1 fruit fly cellular context compared by ENCODE assay signal in genomic region chr3L:20473021-20473799, dm6.
TF ChIP-seq lines count a peak whose summit lies in the region.

TSS of gene CG32428 (minus strand) at chr3L:20473723.
TSS of gene CG5969 (plus strand) at chr3L:20473783.

TF ChIP-seq in whole organism, embryonic, 481 proteins besides CTCF, POLR2A, EP300 and RAD21 (continued from another document and continues in another):
- no peak for TF ChIP-seq CkIIα-i1 (GFP tag; IDR thresholded peaks at IDR 0.05; lab: Robert Waterston, UW)
- TF ChIP-seq sens-2 (GFP tag; IDR thresholded peaks at IDR 0.05; lab: Robert Waterston, UW), result 0 out of 2 replicates have a peak, but pooled peaks have one; percentile 14
- no peak for TF ChIP-seq emc (GFP tag; optimal IDR thresholded peaks at IDR 0.05; lab: Kevin White, UChicago)
- TF ChIP-seq CG10979 (tag; optimal IDR thresholded peaks at IDR 0.05; lab: Kevin White, UChicago), result no peak
- TF ChIP-seq D (optimal IDR thresholded peaks at IDR 0.05; lab: Kevin White, UChicago), result peak; percentile 73
- TF ChIP-seq D (GFP tag; optimal IDR thresholded peaks at IDR 0.05; lab: Kevin White, UChicago), result no peak
- TF ChIP-seq CG13775 (GFP tag; optimal IDR thresholded peaks at IDR 0.05; lab: Kevin White, UChicago), result peak; percentile 58
- peak; percentile 0 for TF ChIP-seq CG8281 (tag; optimal IDR thresholded peaks at IDR 0.05; lab: Kevin White, UChicago)
- TF ChIP-seq Optix (GFP tag; IDR thresholded peaks at IDR 0.05; lab: Robert Waterston, UW), result no peak
- no peak for TF ChIP-seq da (GFP tag; optimal IDR thresholded peaks at IDR 0.05; lab: Kevin White, UChicago)
- TF ChIP-seq Atf-2 (GFP tag; optimal IDR thresholded peaks at IDR 0.05; lab: Kevin White, UChicago), result no peak
- TF ChIP-seq CG7987 (GFP tag; optimal IDR thresholded peaks at IDR 0.05; lab: Kevin White, UChicago), result peak; percentile 12
- peak; percentile 9; the same call in 1 of the 2 replicates for TF ChIP-seq GATAe (GFP tag; conservative IDR thresholded peaks at IDR 0.05; lab: Robert Waterston, UW)
- peak; percentile 69 for TF ChIP-seq al (GFP tag; IDR thresholded peaks at IDR 0.05; lab: Robert Waterston, UW)
- peak; percentile 64 for TF ChIP-seq lmd (GFP tag; IDR thresholded peaks at IDR 0.05; lab: Robert Waterston, UW)
- TF ChIP-seq Xrp1 (GFP tag; IDR thresholded peaks at IDR 0.05; lab: Robert Waterston, UW), result peak; percentile 44; the same call in 1 of the 2 replicates
- TF ChIP-seq CG14050 (GFP tag; IDR thresholded peaks at IDR 0.05; lab: Robert Waterston, UW), result peak; percentile 19; the same call in 1 of the 3 replicates
- peak; percentile 22; the same call in 1 of the 2 replicates for TF ChIP-seq onecut (GFP tag; IDR thresholded peaks at IDR 0.05; lab: Robert Waterston, UW)
- TF ChIP-seq CG5180 (GFP tag; optimal IDR thresholded peaks at IDR 0.05; lab: Kevin White, UChicago), result no peak
- no peak for TF ChIP-seq jigr1 (GFP tag; IDR thresholded peaks at IDR 0.05; lab: Robert Waterston, UW)
- peak; percentile 44 for TF ChIP-seq CG13296 (GFP tag; optimal IDR thresholded peaks at IDR 0.05; lab: Kevin White, UChicago)
- TF ChIP-seq wdn (GFP tag; IDR thresholded peaks at IDR 0.05; lab: Robert Waterston, UW), result 0 out of 2 replicates have a peak, but pooled peaks have one; percentile 43
- no peak for TF ChIP-seq TFAM (GFP tag; optimal IDR thresholded peaks at IDR 0.05; lab: Kevin White, UChicago)
- TF ChIP-seq CG32532 (GFP tag; IDR thresholded peaks at IDR 0.05; lab: Robert Waterston, UW), result peak; percentile 84
- no peak for TF ChIP-seq hb (GFP tag; IDR thresholded peaks at IDR 0.05; lab: Robert Waterston, UW; ENCODE audit: partially characterized antibody)
- TF ChIP-seq BtbVII (GFP tag; optimal IDR thresholded peaks at IDR 0.05; lab: Kevin White, UChicago), result no peak
- peak; percentile 12 for TF ChIP-seq CG7271 (tag; optimal IDR thresholded peaks at IDR 0.05; lab: Kevin White, UChicago)
- TF ChIP-seq CG4424 (GFP tag; optimal IDR thresholded peaks at IDR 0.05; lab: Kevin White, UChicago), result peak; percentile 37
- TF ChIP-seq abd-A (tag; optimal IDR thresholded peaks at IDR 0.05; lab: Kevin White, UChicago), result no peak
- no peak for TF ChIP-seq CG33213 (GFP tag; optimal IDR thresholded peaks at IDR 0.05; lab: Kevin White, UChicago)
- no peak for TF ChIP-seq Awh (GFP tag; IDR thresholded peaks at IDR 0.05; lab: Robert Waterston, UW)
- TF ChIP-seq CG30431 (GFP tag; optimal IDR thresholded peaks at IDR 0.05; lab: Kevin White, UChicago), result peak; percentile 29
- peak; percentile 0 to 79 for TF ChIP-seq Hr51 (GFP tag; optimal IDR thresholded peaks at IDR 0.05; lab: Kevin White, UChicago)
- TF ChIP-seq CG7745 (tag; optimal IDR thresholded peaks at IDR 0.05; lab: Kevin White, UChicago), result no peak
- TF ChIP-seq CG32767 (GFP tag; IDR thresholded peaks at IDR 0.05; lab: Robert Waterston, UW), result no peak
- TF ChIP-seq phol (tag; optimal IDR thresholded peaks at IDR 0.05; lab: Kevin White, UChicago), result peak; percentile 69
- no peak for TF ChIP-seq Bgb (GFP tag; IDR thresholded peaks at IDR 0.05; lab: Robert Waterston, UW; ENCODE audit: partially characterized antibody)
- peak; percentile 60; the same call in 1 of the 2 replicates for TF ChIP-seq E2f1 (GFP tag; IDR thresholded peaks at IDR 0.05; lab: Robert Waterston, UW)
- peak; percentile 72 for TF ChIP-seq lab (GFP tag; optimal IDR thresholded peaks at IDR 0.05; lab: Kevin White, UChicago)
- TF ChIP-seq CG8944 (GFP tag; optimal IDR thresholded peaks at IDR 0.05; lab: Kevin White, UChicago), result no peak
- no peak for TF ChIP-seq CG3838 (GFP tag; optimal IDR thresholded peaks at IDR 0.05; lab: Kevin White, UChicago)
- peak; percentile 6 for TF ChIP-seq Side (GFP tag; optimal IDR thresholded peaks at IDR 0.05; lab: Kevin White, UChicago)
- peak; percentile 59 for TF ChIP-seq Sin3A (optimal IDR thresholded peaks at IDR 0.05; lab: Kevin White, UChicago)
- peak; percentile 71 for TF ChIP-seq CG3847 (GFP tag; IDR thresholded peaks at IDR 0.05; lab: Robert Waterston, UW)
- no peak for TF ChIP-seq ATbp (GFP tag; optimal IDR thresholded peaks at IDR 0.05; lab: Kevin White, UChicago)
- TF ChIP-seq Fer3 (tag; optimal IDR thresholded peaks at IDR 0.05; lab: Kevin White, UChicago), result peak; percentile 73
- no peak for TF ChIP-seq ems (GFP tag; optimal IDR thresholded peaks at IDR 0.05; lab: Kevin White, UChicago)
- TF ChIP-seq mld (GFP tag; IDR thresholded peaks at IDR 0.05; lab: Robert Waterston, UW; ENCODE audit: partially characterized antibody), result no peak
- no peak for TF ChIP-seq CG17186 (GFP tag; optimal IDR thresholded peaks at IDR 0.05; lab: Kevin White, UChicago)
- 0 out of 3 replicates have a peak, but pooled peaks have one; percentile 8 for TF ChIP-seq HLH4C (GFP tag; IDR thresholded peaks at IDR 0.05; lab: Robert Waterston, UW; ENCODE audit: partially characterized antibody)
- TF ChIP-seq ind (GFP tag; optimal IDR thresholded peaks at IDR 0.05; lab: Kevin White, UChicago), result peak; percentile 68
- no peak for TF ChIP-seq amos (GFP tag; IDR thresholded peaks at IDR 0.05; lab: Robert Waterston, UW; ENCODE audit: partially characterized antibody)
- peak; percentile 65 for TF ChIP-seq CG30020 (tag; optimal IDR thresholded peaks at IDR 0.05; lab: Kevin White, UChicago)
- no peak for TF ChIP-seq cad (GFP tag; optimal IDR thresholded peaks at IDR 0.05; lab: Kevin White, UChicago)
- TF ChIP-seq otp (GFP tag; IDR thresholded peaks at IDR 0.05; lab: Robert Waterston, UW), result no peak
- TF ChIP-seq ken (GFP tag; IDR thresholded peaks at IDR 0.05; lab: Robert Waterston, UW), result no peak
- TF ChIP-seq exex (tag; optimal IDR thresholded peaks at IDR 0.05; lab: Kevin White, UChicago), result peak; percentile 8
- no peak for TF ChIP-seq Doc3 (GFP tag; IDR thresholded peaks at IDR 0.05; lab: Robert Waterston, UW; ENCODE audit: partially characterized antibody)
- TF ChIP-seq Ets97D (GFP tag; optimal IDR thresholded peaks at IDR 0.05; lab: Kevin White, UChicago), result peak; percentile 39
- TF ChIP-seq CG7556 (GFP tag; optimal IDR thresholded peaks at IDR 0.05; lab: Kevin White, UChicago), result peak; percentile 45
- TF ChIP-seq CG18619 (GFP tag; optimal IDR thresholded peaks at IDR 0.05; lab: Kevin White, UChicago), result peak; percentile 58
- TF ChIP-seq fu2 (GFP tag; optimal IDR thresholded peaks at IDR 0.05; lab: Kevin White, UChicago), result no peak
- peak; percentile 12; the same call in 1 of the 2 replicates for TF ChIP-seq CG4404 (GFP tag; IDR thresholded peaks at IDR 0.05; lab: Robert Waterston, UW)
- peak; percentile 22 for TF ChIP-seq sens (GFP tag; lab: Kevin White, UChicago)
- no peak for TF ChIP-seq MTF-1 (GFP tag; optimal IDR thresholded peaks at IDR 0.05; lab: Kevin White, UChicago; ENCODE audit: borderline replicate concordance)
- TF ChIP-seq eyg (GFP tag; optimal IDR thresholded peaks at IDR 0.05; lab: Kevin White, UChicago), result no peak
- TF ChIP-seq CG1792 (GFP tag; optimal IDR thresholded peaks at IDR 0.05; lab: Kevin White, UChicago), result no peak
- TF ChIP-seq Hr78 (GFP tag; optimal IDR thresholded peaks at IDR 0.05; lab: Kevin White, UChicago), result no peak
- peak; percentile 58 for TF ChIP-seq Nf-YB (GFP tag; optimal IDR thresholded peaks at IDR 0.05; lab: Kevin White, UChicago)
- TF ChIP-seq gcm2 (GFP tag; optimal IDR thresholded peaks at IDR 0.05; lab: Kevin White, UChicago), result no peak
- TF ChIP-seq ssp (GFP tag; IDR thresholded peaks at IDR 0.05; lab: Robert Waterston, UW), result no peak; the same call in 1 of the 2 replicates
- peak; percentile 14 for TF ChIP-seq twi (tag; optimal IDR thresholded peaks at IDR 0.05; lab: Kevin White, UChicago)
- TF ChIP-seq Trl (optimal IDR thresholded peaks at IDR 0.05; lab: Kevin White, UChicago), result no peak
- TF ChIP-seq Trl (GFP tag; optimal IDR thresholded peaks at IDR 0.05; lab: Kevin White, UChicago), result no peak
- peak; percentile 45; the same call in 1 of the 2 replicates for TF ChIP-seq CG7372 (GFP tag; IDR thresholded peaks at IDR 0.05; lab: Robert Waterston, UW)
- no peak for TF ChIP-seq lov (optimal IDR thresholded peaks at IDR 0.05; lab: Kevin White, UChicago)
- TF ChIP-seq lov (GFP tag; IDR thresholded peaks at IDR 0.05; lab: Robert Waterston, UW), result no peak
- TF ChIP-seq odd (GFP tag; optimal IDR thresholded peaks at IDR 0.05; lab: Kevin White, UChicago), result peak; percentile 15
- TF ChIP-seq Opbp (GFP tag; IDR thresholded peaks at IDR 0.05; lab: Robert Waterston, UW; ENCODE audit: partially characterized antibody), result 0 out of 3 replicates have a peak, but pooled peaks have one; percentile 5
- no peak for TF ChIP-seq Vsx1 (GFP tag; optimal IDR thresholded peaks at IDR 0.05; lab: Kevin White, UChicago)
- TF ChIP-seq so (GFP tag; IDR thresholded peaks at IDR 0.05; lab: Robert Waterston, UW), result no peak
- peak; percentile 55 for TF ChIP-seq CG15514 (GFP tag; optimal IDR thresholded peaks at IDR 0.05; lab: Kevin White, UChicago)
- peak; percentile 80; the same call in 2 of the 3 replicates for TF ChIP-seq CG17361 (GFP tag; IDR thresholded peaks at IDR 0.05; lab: Robert Waterston, UW)
- TF ChIP-seq CG6854 (GFP tag; optimal IDR thresholded peaks at IDR 0.05; lab: Kevin White, UChicago), result peak; percentile 7
- TF ChIP-seq CG12104 (GFP tag; optimal IDR thresholded peaks at IDR 0.05; lab: Kevin White, UChicago), result peak; percentile 55
- TF ChIP-seq B-H1 (GFP tag; IDR thresholded peaks at IDR 0.05; lab: Robert Waterston, UW), result peak; percentile 62
- TF ChIP-seq CG6765 (GFP tag; optimal IDR thresholded peaks at IDR 0.05; lab: Kevin White, UChicago), result peak; percentile 12
- no peak for TF ChIP-seq btn (GFP tag; optimal IDR thresholded peaks at IDR 0.05; lab: Kevin White, UChicago)
- peak; percentile 49 for TF ChIP-seq Taf1 (GFP tag; IDR thresholded peaks at IDR 0.05; lab: Robert Waterston, UW)
- TF ChIP-seq pb (GFP tag; optimal IDR thresholded peaks at IDR 0.05; lab: Kevin White, UChicago), result no peak
- TF ChIP-seq cwo (GFP tag; optimal IDR thresholded peaks at IDR 0.05; lab: Kevin White, UChicago), result peak; percentile 56
- peak; percentile 28 for TF ChIP-seq CG15601 (tag; optimal IDR thresholded peaks at IDR 0.05; lab: Kevin White, UChicago)
- TF ChIP-seq CG16779 (GFP tag; IDR thresholded peaks at IDR 0.05; lab: Robert Waterston, UW), result no peak
- no peak for TF ChIP-seq klu (GFP tag; IDR thresholded peaks at IDR 0.05; lab: Robert Waterston, UW)
- TF ChIP-seq CG12391 (tag; optimal IDR thresholded peaks at IDR 0.05; lab: Kevin White, UChicago), result peak; percentile 79
- peak; percentile 71 for TF ChIP-seq CG11456 (GFP tag; IDR thresholded peaks at IDR 0.05; lab: Robert Waterston, UW)
- no peak for TF ChIP-seq dan (GFP tag; IDR thresholded peaks at IDR 0.05; lab: Robert Waterston, UW)
- TF ChIP-seq CG33557 (GFP tag; optimal IDR thresholded peaks at IDR 0.05; lab: Kevin White, UChicago), result no peak
- no peak for TF ChIP-seq Lim3 (GFP tag; IDR thresholded peaks at IDR 0.05; lab: Robert Waterston, UW)
- no peak for TF ChIP-seq dati (GFP tag; IDR thresholded peaks at IDR 0.05; lab: Robert Waterston, UW)
- no peak for TF ChIP-seq ap (GFP tag; IDR thresholded peaks at IDR 0.05; lab: Robert Waterston, UW)
- TF ChIP-seq Sox100B (GFP tag; optimal IDR thresholded peaks at IDR 0.05; lab: Kevin White, UChicago), result peak; percentile 52
- peak in 1 of 2 experiments; percentile 70 for TF ChIP-seq insv (GFP tag; optimal IDR thresholded peaks at IDR 0.05; lab: Kevin White, UChicago)
- TF ChIP-seq pzg (GFP tag; optimal IDR thresholded peaks at IDR 0.05; lab: Kevin White, UChicago), result peak; percentile 62
- peak; percentile 70 for TF ChIP-seq Ptx1 (GFP tag; IDR thresholded peaks at IDR 0.05; lab: Robert Waterston, UW)
- peak; percentile 4 for TF ChIP-seq chn (GFP tag; optimal IDR thresholded peaks at IDR 0.05; lab: Kevin White, UChicago)
- TF ChIP-seq Oaz (GFP tag; IDR thresholded peaks at IDR 0.05; lab: Robert Waterston, UW), result no peak
- peak; percentile 52 for TF ChIP-seq Fer2 (tag; optimal IDR thresholded peaks at IDR 0.05; lab: Kevin White, UChicago)
- TF ChIP-seq CG3407 (GFP tag; optimal IDR thresholded peaks at IDR 0.05; lab: Kevin White, UChicago), result no peak
- no peak for TF ChIP-seq fd102C (GFP tag; optimal IDR thresholded peaks at IDR 0.05; lab: Kevin White, UChicago)
- no peak for TF ChIP-seq CG15011 (GFP tag; optimal IDR thresholded peaks at IDR 0.05; lab: Kevin White, UChicago)
- TF ChIP-seq ase (GFP tag; IDR thresholded peaks at IDR 0.05; lab: Robert Waterston, UW), result peak; percentile 50; the same call in 1 of the 3 replicates
- TF ChIP-seq Nf-YC (tag; optimal IDR thresholded peaks at IDR 0.05; lab: Kevin White, UChicago), result peak; percentile 73
- TF ChIP-seq CG5953 (GFP tag; IDR thresholded peaks at IDR 0.05; lab: Robert Waterston, UW), result no peak
- TF ChIP-seq Hey (tag; optimal IDR thresholded peaks at IDR 0.05; lab: Kevin White, UChicago), result no peak
- TF ChIP-seq Camta (GFP tag; optimal IDR thresholded peaks at IDR 0.05; lab: Kevin White, UChicago), result no peak
- TF ChIP-seq p53 (GFP tag; optimal IDR thresholded peaks at IDR 0.05; lab: Kevin White, UChicago), result no peak
- TF ChIP-seq pfk (GFP tag; optimal IDR thresholded peaks at IDR 0.05; lab: Kevin White, UChicago), result no peak
- no peak for TF ChIP-seq z (GFP tag; IDR thresholded peaks at IDR 0.05; lab: Robert Waterston, UW)
- TF ChIP-seq CG6254 (GFP tag; optimal IDR thresholded peaks at IDR 0.05; lab: Kevin White, UChicago), result peak; percentile 8
- no peak for TF ChIP-seq sna (GFP tag; IDR thresholded peaks at IDR 0.05; lab: Robert Waterston, UW; ENCODE audit: partially characterized antibody)
- TF ChIP-seq ash1 (GFP tag; optimal IDR thresholded peaks at IDR 0.05; lab: Kevin White, UChicago), result no peak
- no peak for TF ChIP-seq HmgD (GFP tag; optimal IDR thresholded peaks at IDR 0.05; lab: Kevin White, UChicago)
- no peak for TF ChIP-seq C15 (GFP tag; IDR thresholded peaks at IDR 0.05; lab: Robert Waterston, UW)
- TF ChIP-seq Hr3 (GFP tag; optimal IDR thresholded peaks at IDR 0.05; lab: Kevin White, UChicago), result peak; percentile 53
- TF ChIP-seq CG17385 (GFP tag; optimal IDR thresholded peaks at IDR 0.05; lab: Kevin White, UChicago), result peak; percentile 49
- TF ChIP-seq crp (GFP tag; optimal IDR thresholded peaks at IDR 0.05; lab: Kevin White, UChicago), result peak in 1 of 2 experiments; percentile 74
- no peak for TF ChIP-seq CG14965 (GFP tag; optimal IDR thresholded peaks at IDR 0.05; lab: Kevin White, UChicago; ENCODE audit: borderline replicate concordance)
- no peak for TF ChIP-seq CG12236 (GFP tag; optimal IDR thresholded peaks at IDR 0.05; lab: Kevin White, UChicago)
- TF ChIP-seq CG4282 (GFP tag; optimal IDR thresholded peaks at IDR 0.05; lab: Kevin White, UChicago), result no peak
- peak; percentile 44 for TF ChIP-seq YL-1 (GFP tag; optimal IDR thresholded peaks at IDR 0.05; lab: Kevin White, UChicago)
- TF ChIP-seq ci (GFP tag; IDR thresholded peaks at IDR 0.05; lab: Robert Waterston, UW), result peak; percentile 36; the same call in 2 of the 3 replicates
